ENCODE assay signal across 3 fruit fly cellular contexts in the genomic region with DNA sequence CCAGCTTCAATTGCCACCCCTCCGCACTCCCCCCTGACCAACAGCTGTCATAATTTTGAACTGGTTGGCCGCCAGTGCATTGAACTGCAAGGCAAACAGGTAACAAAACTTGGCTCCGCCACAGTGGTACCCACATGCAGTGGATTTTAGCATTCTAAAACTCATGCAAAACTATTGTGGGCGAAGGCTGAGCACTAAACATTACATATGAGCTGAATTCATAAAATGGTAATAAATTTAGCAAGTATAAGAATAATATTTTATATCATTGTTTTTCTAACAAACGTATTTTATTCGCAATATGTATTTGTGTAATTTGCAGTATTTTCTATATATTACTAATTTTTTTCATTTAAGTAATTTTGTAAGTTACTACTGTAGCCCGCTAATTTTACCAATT.
TF ChIP-seq lines count a peak whose summit lies in the region.

No protein-coding gene starts in this region.

- no peak for TF ChIP-seq CTCF in whole organism, embryonic (GFP tag; optimal IDR thresholded peaks at IDR 0.05; lab: Kevin White, UChicago)

TF ChIP-seq in whole organism, embryonic, 481 proteins besides CTCF, POLR2A, EP300 and RAD21:
- TF ChIP-seq CG15514 (GFP tag; optimal IDR thresholded peaks at IDR 0.05; lab: Kevin White, UChicago) = no peak
- TF ChIP-seq Drgx (GFP tag; IDR thresholded peaks at IDR 0.05; lab: Robert Waterston, UW) = peak; percentile 82
- peak; percentile 32; the same call in 1 of the 2 replicates for TF ChIP-seq crol (GFP tag; IDR thresholded peaks at IDR 0.05; lab: Robert Waterston, UW)

TF ChIP-seq in whole organism, prepupa, 60 proteins besides CTCF, POLR2A, EP300 and RAD21:
- TF ChIP-seq CG10631 (GFP tag; optimal IDR thresholded peaks at IDR 0.05; lab: Kevin White, UChicago) (peak; percentile 34), eg (GFP tag; IDR thresholded peaks at IDR 0.05; lab: Robert Waterston, UW) (peak; percentile 78), Lpt (GFP tag; optimal IDR thresholded peaks at IDR 0.05; lab: Kevin White, UChicago) (peak; percentile 44), CG1621 (tag; optimal IDR thresholded peaks at IDR 0.05; lab: Kevin White, UChicago) (no peak), CG6276 (GFP tag; optimal IDR thresholded peaks at IDR 0.05; lab: Kevin White, UChicago) (peak; percentile 67), Eip93F (GFP tag; optimal IDR thresholded peaks at IDR 0.05; lab: Kevin White, UChicago) (no peak), net (GFP tag; optimal IDR thresholded peaks at IDR 0.05; lab: Kevin White, UChicago) (peak; percentile 17), CG6792 (GFP tag; optimal IDR thresholded peaks at IDR 0.05; lab: Kevin White, UChicago) (no peak), Sox14 (GFP tag; optimal IDR thresholded peaks at IDR 0.05; lab: Kevin White, UChicago) (peak; percentile 47), CG3919 (GFP tag; optimal IDR thresholded peaks at IDR 0.05; lab: Kevin White, UChicago) (peak; percentile 45), CG6163 (GFP tag; IDR thresholded peaks at IDR 0.05; lab: Robert Waterston, UW) (peak; percentile 37; the same call in 2 of the 3 replicates), dac (GFP tag; optimal IDR thresholded peaks at IDR 0.05; lab: Kevin White, UChicago) (peak; percentile 75), Ets96B (tag; optimal IDR thresholded peaks at IDR 0.05; lab: Kevin White, UChicago) (no peak), fkh (GFP tag; optimal IDR thresholded peaks at IDR 0.05; lab: Kevin White, UChicago) (no peak), CG6808 (GFP tag; optimal IDR thresholded peaks at IDR 0.05; lab: Kevin White, UChicago) (no peak), Sox102F (GFP tag; optimal IDR thresholded peaks at IDR 0.05; lab: Kevin White, UChicago) (no peak), pdm3 (GFP tag; optimal IDR thresholded peaks at IDR 0.05; lab: Kevin White, UChicago) (peak; percentile 41), topi (GFP tag; optimal IDR thresholded peaks at IDR 0.05; lab: Kevin White, UChicago) (peak; percentile 27), OdsH (GFP tag; optimal IDR thresholded peaks at IDR 0.05; lab: Kevin White, UChicago) (peak; percentile 38), CG32006 (GFP tag; optimal IDR thresholded peaks at IDR 0.05; lab: Kevin White, UChicago) (peak; percentile 83), CG11294 (GFP tag; IDR thresholded peaks at IDR 0.05; lab: Robert Waterston, UW) (peak; percentile 63), CG11762 (GFP tag; optimal IDR thresholded peaks at IDR 0.05; lab: Kevin White, UChicago; ENCODE audit: insufficient read depth) (no peak), Gug (GFP tag; IDR thresholded peaks at IDR 0.05; lab: Robert Waterston, UW) (peak; percentile 65), CG8319 (GFP tag; optimal IDR thresholded peaks at IDR 0.05; lab: Kevin White, UChicago) (no peak), salr (GFP tag; optimal IDR thresholded peaks at IDR 0.05; lab: Kevin White, UChicago) (peak in 1 of 2 experiments; percentile 58), Met (GFP tag; optimal IDR thresholded peaks at IDR 0.05; lab: Kevin White, UChicago) (no peak), CG4318 (GFP tag; optimal IDR thresholded peaks at IDR 0.05; lab: Kevin White, UChicago) (peak; percentile 74), CG34406 (GFP tag; optimal IDR thresholded peaks at IDR 0.05; lab: Kevin White, UChicago) (no peak), spab (GFP tag; optimal IDR thresholded peaks at IDR 0.05; lab: Kevin White, UChicago) (no peak), Hr4 (GFP tag; optimal IDR thresholded peaks at IDR 0.05; lab: Kevin White, UChicago) (peak; percentile 74), CG15336 (GFP tag; IDR thresholded peaks at IDR 0.05; lab: Robert Waterston, UW) (peak; percentile 86), Eip78C (GFP tag; lab: Kevin White, UChicago) (peak; percentile 81), CG3032 (tag; optimal IDR thresholded peaks at IDR 0.05; lab: Kevin White, UChicago) (no peak), CG8119 (GFP tag; IDR thresholded peaks at IDR 0.05; lab: Robert Waterston, UW) (peak; percentile 86), achi (GFP tag; optimal IDR thresholded peaks at IDR 0.05; lab: Kevin White, UChicago) (peak; percentile 48), svp (GFP tag; lab: Kevin White, UChicago) (peak; percentile 61), cyc (GFP tag; optimal IDR thresholded peaks at IDR 0.05; lab: Kevin White, UChicago) (peak; percentile 4)

TF ChIP-seq in whole organism, pupa, 21 proteins besides CTCF, POLR2A, EP300 and RAD21:
- TF ChIP-seq CG17806 (tag; optimal IDR thresholded peaks at IDR 0.05; lab: Kevin White, UChicago) (no peak), fd96Ca (GFP tag; IDR thresholded peaks at IDR 0.05; lab: Robert Waterston, UW) (peak; percentile 63; the same call in 2 of the 3 replicates), CG10348 (GFP tag; IDR thresholded peaks at IDR 0.05; lab: Robert Waterston, UW) (0 out of 2 replicates have a peak, but pooled peaks have one; percentile 25), Snoo (tag; optimal IDR thresholded peaks at IDR 0.05; lab: Kevin White, UChicago) (no peak), CG13204 (GFP tag; optimal IDR thresholded peaks at IDR 0.05; lab: Kevin White, UChicago) (no peak), CG8301 (tag; optimal IDR thresholded peaks at IDR 0.05; lab: Kevin White, UChicago) (peak; percentile 67), CG12605 (GFP tag; IDR thresholded peaks at IDR 0.05; lab: Robert Waterston, UW) (peak; percentile 54), CG34367 (tag; optimal IDR thresholded peaks at IDR 0.05; lab: Kevin White, UChicago) (no peak), Pif1B (GFP tag; optimal IDR thresholded peaks at IDR 0.05; lab: Kevin White, UChicago) (peak; percentile 41), Pif1A (GFP tag; optimal IDR thresholded peaks at IDR 0.05; lab: Kevin White, UChicago) (peak; percentile 46), EcR (GFP tag; optimal IDR thresholded peaks at IDR 0.05; lab: Kevin White, UChicago) (peak; percentile 50), CG9948 (tag; optimal IDR thresholded peaks at IDR 0.05; lab: Kevin White, UChicago) (no peak), CG8159 (tag; optimal IDR thresholded peaks at IDR 0.05; lab: Kevin White, UChicago) (no peak), gl (tag; optimal IDR thresholded peaks at IDR 0.05; lab: Kevin White, UChicago) (no peak), Ets98B (GFP tag; IDR thresholded peaks at IDR 0.05; lab: Robert Waterston, UW) (peak; percentile 32), CG14655 (GFP tag; optimal IDR thresholded peaks at IDR 0.05; lab: Kevin White, UChicago) (peak; percentile 86), CG32121 (GFP tag; IDR thresholded peaks at IDR 0.05; lab: Robert Waterston, UW) (peak; percentile 75), CG15710 (tag; optimal IDR thresholded peaks at IDR 0.05; lab: Kevin White, UChicago) (no peak), CG4496 (GFP tag; IDR thresholded peaks at IDR 0.05; lab: Robert Waterston, UW) (peak; percentile 51)

Comparison
In these comparisons a context has a peak if more than half of its experiments do, and no peak if none do; other contexts are left out.
1. Of the 7 proteins assayed by ChIP-seq in both whole organism, embryonic and whole organism, prepupa: peak only in whole organism, embryonic: none; only in whole organism, prepupa: Gug and Lpt; in both: none; in neither: 5.